Fruit fly (Drosophila melanogaster) Kc167 (cell line): ENCODE measurements around the gene CG32603.

Source experiments
- Myc ChIP-seq: fragments of >200 bp; optimal IDR thresholded peaks from 2 replicates; lab custom pipeline; 2017; ENCODE audit warnings: missing external identifiers
- Sin3A ChIP-seq: fragments of >200 bp; optimal IDR thresholded peaks from 2 replicates; lab custom pipeline; 2018; ENCODE audit warnings: missing external identifiers
- h ChIP-seq: fragments of >200 bp; optimal IDR thresholded peaks from 3 replicates; lab custom pipeline; 2018; ENCODE audit warnings: missing external identifiers
- insv ChIP-seq: fragments of >200 bp; optimal IDR thresholded peaks from 3 replicates; lab custom pipeline; 2018; ENCODE audit warnings: missing external identifiers
- psq ChIP-seq: fragments of >200 bp; optimal IDR thresholded peaks from 2 replicates; lab custom pipeline; 2017; ENCODE audit warnings: missing external identifiers
- ttk ChIP-seq: sonication (Bioruptor generic); optimal IDR thresholded peaks from 2 replicates; lab custom pipeline; 2017; ENCODE audit warnings: missing external identifiers

Gene CG32603

DNA sequence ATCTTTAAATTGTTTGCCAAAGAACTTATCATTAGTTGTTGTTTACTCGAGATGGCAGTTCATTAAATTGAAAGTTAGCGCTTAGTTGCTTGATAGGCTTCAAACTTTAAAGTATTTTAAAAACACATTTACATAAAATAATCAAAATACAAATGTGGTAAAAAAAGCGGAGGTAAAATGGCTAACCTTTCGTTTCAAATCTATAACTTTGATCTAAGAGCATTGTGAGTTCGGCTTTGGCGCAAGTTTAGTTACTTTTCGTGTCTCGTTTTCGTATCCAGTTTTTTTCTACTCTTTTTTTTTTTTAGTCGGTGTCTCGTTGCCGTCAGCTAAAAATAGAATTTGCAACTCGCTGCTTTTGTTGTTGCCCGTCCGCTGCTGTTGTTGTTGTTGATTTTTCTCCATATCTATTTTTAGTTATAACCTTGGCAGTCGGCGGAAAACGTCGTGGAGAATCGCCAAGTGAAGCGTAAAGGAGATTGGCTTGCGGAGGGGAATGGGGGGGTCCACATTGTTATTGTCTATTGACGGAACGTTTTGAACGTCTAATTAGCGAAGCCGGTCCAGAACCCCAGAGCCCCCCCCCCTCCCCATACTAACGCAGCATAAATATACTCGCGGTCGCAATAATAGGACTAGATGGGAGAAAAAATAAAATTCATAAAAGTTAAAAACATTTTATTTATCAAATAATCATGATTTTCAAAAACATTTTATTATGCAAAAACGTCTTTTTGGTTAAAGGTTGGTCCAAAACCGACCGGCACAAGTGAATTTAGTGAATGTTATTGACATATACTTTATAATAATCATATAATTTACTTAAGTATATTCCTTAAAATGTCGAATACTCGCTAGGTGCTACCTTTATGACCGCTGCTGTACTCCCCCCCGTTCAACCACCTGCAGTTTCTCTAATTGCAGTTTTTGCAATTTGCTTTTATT, 30.4 kb downstream of the CG32603 start:
- no peak for TF ChIP-seq ttk (lab: Kevin White, UChicago)
- no peak for TF ChIP-seq Myc (lab: Kevin White, UChicago)
- TF ChIP-seq Sin3A (lab: Kevin White, UChicago) = no peak
- TF ChIP-seq insv = no peak
- TF ChIP-seq h = no peak
- TF ChIP-seq psq (lab: Kevin White, UChicago) = no peak

DNA sequence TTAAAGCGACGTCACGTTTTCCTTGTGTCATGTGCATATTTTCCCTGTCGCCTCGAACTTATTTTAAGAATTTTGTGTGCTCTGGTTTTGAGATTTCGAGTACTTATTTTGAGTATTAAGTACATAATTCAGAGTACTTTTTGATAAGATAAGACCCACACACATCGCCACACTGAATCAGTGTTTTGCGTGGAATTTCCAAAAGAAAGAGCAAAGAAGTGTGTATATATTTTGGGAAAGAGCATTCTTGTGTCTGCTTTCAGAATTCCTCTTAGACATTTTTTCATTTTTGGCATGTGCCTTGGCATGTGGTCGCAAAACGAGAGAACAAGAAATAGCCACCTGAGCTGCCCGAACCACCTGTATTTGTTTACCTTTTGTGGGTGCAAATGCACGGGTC, 31.5 kb downstream of the CG32603 start:
- no peak for TF ChIP-seq h
- TF ChIP-seq Myc (lab: Kevin White, UChicago) = no peak
- no peak for TF ChIP-seq psq (lab: Kevin White, UChicago)
- TF ChIP-seq ttk (lab: Kevin White, UChicago) = no peak
- TF ChIP-seq insv = no peak
- TF ChIP-seq Sin3A (lab: Kevin White, UChicago) = no peak

- TF ChIP-seq Sin3A (lab: Kevin White, UChicago) (no peak), h (no peak), psq (lab: Kevin White, UChicago) (no peak)
These were observed 32.5 kb downstream of the CG32603 start for dm6 chrX:14216844-14217243.

- TF ChIP-seq Sin3A (lab: Kevin White, UChicago) (no peak), ttk (lab: Kevin White, UChicago) (no peak)
These were observed 33.7 kb downstream of the CG32603 start for dm6 chrX:14218045-14218483.

DNA sequence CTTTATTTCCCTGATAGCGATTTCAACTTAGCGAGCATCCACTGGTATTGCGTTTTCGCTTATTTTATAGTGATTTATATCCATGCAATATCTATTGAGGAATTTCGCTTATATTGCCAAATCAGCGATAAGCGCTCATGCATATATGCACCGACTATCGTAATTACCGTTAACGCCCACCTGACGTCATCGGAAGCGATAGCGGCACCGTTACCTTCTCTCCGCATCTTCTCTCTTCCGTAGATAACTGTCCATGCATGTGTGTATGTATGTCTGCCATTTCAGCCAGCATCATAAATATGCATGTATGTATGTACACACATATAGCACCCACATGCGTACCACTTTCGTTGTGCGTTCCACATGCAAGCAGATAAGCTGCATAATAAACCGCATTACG, 36.8 kb downstream of the CG32603 start:
- TF ChIP-seq Myc (lab: Kevin White, UChicago) (no peak), h (no peak), insv (no peak), ttk (lab: Kevin White, UChicago) (no peak), Sin3A (lab: Kevin White, UChicago) (no peak), psq (lab: Kevin White, UChicago) (no peak)

DNA sequence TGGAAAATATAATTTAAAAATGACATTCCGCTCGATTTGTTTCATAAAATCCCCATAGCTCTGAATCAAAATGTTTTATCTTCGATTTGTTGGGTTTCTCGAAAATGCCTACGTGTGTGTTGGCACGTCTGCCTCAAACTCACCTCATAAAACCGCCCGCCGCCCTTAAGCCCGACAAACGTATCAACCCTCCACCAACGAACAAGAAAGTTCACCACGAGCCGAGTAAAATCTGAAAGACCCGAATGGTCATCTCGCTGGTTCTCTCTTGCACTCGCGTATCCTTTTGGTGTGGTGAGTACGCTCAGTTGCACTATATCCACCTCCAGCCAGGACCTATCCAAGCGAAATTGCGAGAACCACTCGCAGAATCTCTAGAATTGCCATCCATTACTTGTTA, 37.6 kb downstream of the CG32603 start:
- TF ChIP-seq ttk (lab: Kevin White, UChicago) (no peak), Myc (lab: Kevin White, UChicago) (no peak), psq (lab: Kevin White, UChicago) (no peak), h (no peak), insv (no peak), Sin3A (lab: Kevin White, UChicago) (no peak)

DNA sequence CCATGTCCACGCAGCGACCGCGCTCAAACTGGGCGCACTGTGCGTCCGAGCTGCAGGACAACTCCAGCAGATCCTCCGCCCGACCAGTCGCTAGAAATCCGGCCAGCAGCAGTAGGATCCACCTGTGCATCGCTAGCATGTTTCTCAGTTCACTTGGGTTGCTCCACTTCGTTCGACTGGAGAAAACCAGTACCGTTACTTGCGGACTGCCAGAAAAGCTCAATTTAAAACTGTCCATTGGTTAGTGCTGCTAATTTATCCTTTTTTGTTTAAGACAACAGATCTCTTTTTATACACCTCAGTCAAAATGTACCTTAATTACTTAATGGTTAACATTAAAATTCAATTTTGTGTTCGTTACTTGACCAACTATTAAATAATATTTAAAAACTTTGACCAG, 41.3 kb downstream of the CG32603 start, which contains the start of gene CG11674:
Gene CG11674, minus strand, starts transcription at position 215 of the 400 bp plus-strand sequence.
- TF ChIP-seq insv = no peak
- no peak for TF ChIP-seq Myc (lab: Kevin White, UChicago)
- TF ChIP-seq h = no peak
- no peak for TF ChIP-seq psq (lab: Kevin White, UChicago)
- no peak for TF ChIP-seq Sin3A (lab: Kevin White, UChicago)
- no peak for TF ChIP-seq ttk (lab: Kevin White, UChicago)

- TF ChIP-seq psq (lab: Kevin White, UChicago) (no peak), Sin3A (lab: Kevin White, UChicago) (no peak), h (no peak), insv (no peak), Myc (lab: Kevin White, UChicago) (no peak), ttk (lab: Kevin White, UChicago) (no peak)
These were observed 41.7 kb downstream of the CG32603 start, which contains the start of gene mRpL38 for dm6 chrX:14226093-14226492. Gene mRpL38 (plus strand): TSS chrX:14226289.

dm6 chrX:14227043-14227442, 42.7 kb downstream of the CG32603 start:
- TF ChIP-seq insv = no peak
- TF ChIP-seq Myc (lab: Kevin White, UChicago) = no peak
- TF ChIP-seq h = no peak
- TF ChIP-seq Sin3A (lab: Kevin White, UChicago) = no peak

- no peak for TF ChIP-seq h
- TF ChIP-seq ttk (lab: Kevin White, UChicago) = no peak
- TF ChIP-seq Sin3A (lab: Kevin White, UChicago) = no peak
- no peak for TF ChIP-seq psq (lab: Kevin White, UChicago)
- TF ChIP-seq Myc (lab: Kevin White, UChicago) = no peak
- TF ChIP-seq insv = no peak
These were observed 49.5 kb downstream of the CG32603 start, which contains the start of gene CG42271 for dm6 chrX:14233843-14234337. Gene CG42271 (minus strand): TSS chrX:14234066.

DNA sequence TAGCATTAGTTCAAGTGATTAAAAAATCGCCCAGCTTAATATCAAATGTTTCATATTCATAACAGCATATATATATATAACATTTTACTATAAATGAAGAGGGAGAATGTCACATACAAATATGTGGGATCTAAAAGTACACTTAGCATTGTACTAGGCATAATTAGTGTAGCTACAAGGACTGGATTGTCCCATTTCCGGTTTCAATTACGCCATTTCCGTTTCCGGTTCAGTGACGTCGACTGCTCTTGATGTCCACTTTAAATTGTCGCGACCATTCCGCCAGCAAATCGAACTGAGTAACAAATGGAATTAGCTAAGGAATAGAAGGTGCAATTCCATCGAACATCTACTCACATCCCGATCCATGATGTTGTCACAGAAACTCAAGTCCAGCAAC, 50.1 kb downstream of the CG32603 start:
- TF ChIP-seq Sin3A (lab: Kevin White, UChicago) = no peak
- TF ChIP-seq Myc (lab: Kevin White, UChicago) = no peak
- no peak for TF ChIP-seq psq (lab: Kevin White, UChicago)
- no peak for TF ChIP-seq h
- no peak for TF ChIP-seq insv
